Fruit fly (Drosophila melanogaster) whole organism, embryonic: Measurements from ENCODE around the gene dsf.

Source experiments
- CG11560 ChIP-seq: fragments of 200-800 bp; sonication (Bioruptor generic); IDR thresholded peaks from 3 replicates; pipeline ENCODE4 v1.3.6; 2022; ENCODE audit warnings: missing biosample characterization, missing genetic modification characterization
- CG12155 ChIP-seq: fragments of 200-800 bp; sonication (Bioruptor generic); optimal IDR thresholded peaks from 3 replicates; lab custom pipeline; 2016; ENCODE audit warnings: missing biosample characterization, missing genetic modification characterization
- CG13894 ChIP-seq: fragments of 200-800 bp; sonication (Bioruptor generic); optimal IDR thresholded peaks from 3 replicates; lab custom pipeline; 2018; ENCODE audit warnings: missing biosample characterization, mild to moderate bottlenecking, missing genetic modification characterization, moderate library complexity
- CG17385 ChIP-seq: fragments of 200-800 bp; sonication (Bioruptor generic); optimal IDR thresholded peaks from 3 replicates; lab custom pipeline; 2018; ENCODE audit warnings: missing biosample characterization, mild to moderate bottlenecking, missing genetic modification characterization
- CG18262 ChIP-seq: fragments of 200-800 bp; optimal IDR thresholded peaks from 3 replicates; lab custom pipeline; 2019; ENCODE audit warnings: missing biosample characterization, mild to moderate bottlenecking, missing genetic modification characterization, moderate library complexity
- CG2678 ChIP-seq: fragments of 200-800 bp; sonication (Bioruptor generic); optimal IDR thresholded peaks from 3 replicates; lab custom pipeline; 2019; ENCODE audit warnings: missing biosample characterization, mild to moderate bottlenecking, missing genetic modification characterization, moderate library complexity
- CG32532 ChIP-seq: fragments of 200-800 bp; sonication (Bioruptor generic); IDR thresholded peaks from 2 replicates; pipeline ENCODE4 v1.3.6; 2022; ENCODE audit warnings: missing biosample characterization, missing genetic modification characterization
- CG4360 ChIP-seq: fragments of 200-800 bp; sonication (Bioruptor generic); IDR thresholded peaks from 2 replicates; pipeline ENCODE4 v1.3.6; 2022; ENCODE audit warnings: missing biosample characterization, missing genetic modification characterization
- CG4854 ChIP-seq: fragments of 200-800 bp; sonication (Bioruptor generic); optimal IDR thresholded peaks from 2 replicates; lab custom pipeline; 2016; ENCODE audit warnings: missing biosample characterization, missing genetic modification characterization, inconsistent platforms
- CG6175 ChIP-seq: fragments of 200-800 bp; sonication (Bioruptor generic); IDR thresholded peaks from 3 replicates; pipeline ENCODE4 v1.3.6; 2022; ENCODE audit warnings: missing biosample characterization, missing genetic modification characterization
- CG6272 ChIP-seq: fragments of 200-800 bp; sonication (Bioruptor generic); IDR thresholded peaks from 2 replicates; pipeline ENCODE4 v1.3.6; 2022; ENCODE audit warnings: missing biosample characterization, missing genetic modification characterization
- CG6689 ChIP-seq: fragments of 200-800 bp; sonication (Bioruptor generic); IDR thresholded peaks from 2 replicates; pipeline ENCODE4 v1.3.6; 2022; ENCODE audit warnings: missing biosample characterization, missing genetic modification characterization
- CG7745 ChIP-seq: fragments of 200-800 bp; sonication (Bioruptor generic); optimal IDR thresholded peaks from 2 replicates; lab custom pipeline; 2018; ENCODE audit warnings: missing biosample characterization, mild to moderate bottlenecking, missing genetic modification characterization, moderate library complexity
- CG7786 ChIP-seq: fragments of 200-800 bp; sonication (Bioruptor generic); optimal IDR thresholded peaks from 2 replicates; lab custom pipeline; 2016; ENCODE audit warnings: missing biosample characterization, missing genetic modification characterization
- CG8359 ChIP-seq: fragments of 200-800 bp; sonication (Bioruptor generic); optimal IDR thresholded peaks from 2 replicates; lab custom pipeline; 2017; ENCODE audit warnings: missing biosample characterization, mild to moderate bottlenecking, missing genetic modification characterization, borderline replicate concordance
- CG9817 ChIP-seq: fragments of 200-800 bp; sonication (Bioruptor generic); optimal IDR thresholded peaks from 2 replicates; lab custom pipeline; 2018; ENCODE audit warnings: missing biosample characterization, mild to moderate bottlenecking, missing genetic modification characterization, moderate library complexity
- CG9932 ChIP-seq: fragments of 200-800 bp; sonication (Bioruptor generic); IDR thresholded peaks from 2 replicates; pipeline ENCODE4 v1.3.6; 2022; ENCODE audit warnings: missing biosample characterization, missing genetic modification characterization
- H2.0 ChIP-seq: fragments of 200-800 bp; sonication (Bioruptor generic); IDR thresholded peaks from 2 replicates; pipeline ENCODE4 v1.3.6; 2022; ENCODE audit warnings: missing biosample characterization, missing genetic modification characterization
- Hmr ChIP-seq: fragments of 200-800 bp; sonication (Bioruptor generic); optimal IDR thresholded peaks from 3 replicates; lab custom pipeline; 2017; ENCODE audit warnings: mild to moderate bottlenecking, missing biosample characterization, missing genetic modification reagents, missing genetic modification characterization
- Lpt ChIP-seq: fragments of >200 bp; optimal IDR thresholded peaks from 2 replicates; lab custom pipeline; 2018; ENCODE audit warnings: missing biosample characterization, missing genetic modification characterization
- Mrtf ChIP-seq: fragments of 200-800 bp; sonication (Bioruptor generic); IDR thresholded peaks from 3 replicates; pipeline ENCODE4 v1.3.6; 2022; ENCODE audit warnings: missing biosample characterization, missing genetic modification characterization
- Oli ChIP-seq: fragments of 200-800 bp; sonication (Bioruptor generic); optimal IDR thresholded peaks from 2 replicates; lab custom pipeline; 2018; ENCODE audit warnings: missing biosample characterization, mild to moderate bottlenecking, missing genetic modification characterization, moderate library complexity
- PHDP ChIP-seq: fragments of 200-800 bp; sonication (Bioruptor generic); optimal IDR thresholded peaks from 3 replicates; lab custom pipeline; 2018; ENCODE audit warnings: missing biosample characterization, mild to moderate bottlenecking, missing genetic modification characterization, moderate library complexity
- Stat92E ChIP-seq, 3 experiments: fragments of >200 bp in 2 of 3; fragments of 200-800 bp in 1 of 3; sonication (Bioruptor generic) in 1 of 3; optimal IDR thresholded peaks; 2 replicates each; lab custom pipeline; 2017 to 2019; ENCODE audit warnings: missing biosample characterization in 3 of 3, missing genetic modification characterization in 3 of 3, mild to moderate bottlenecking in 1 of 3, moderate library complexity in 1 of 3
- TFAM ChIP-seq: fragments of 200-800 bp; sonication (Bioruptor generic); optimal IDR thresholded peaks from 2 replicates; lab custom pipeline; 2017; ENCODE audit warnings: missing biosample characterization, missing genetic modification characterization, inconsistent platforms
- Taf1 ChIP-seq: fragments of 200-800 bp; sonication (Bioruptor generic); IDR thresholded peaks from 2 replicates; pipeline ENCODE4 v1.3.6; 2022; ENCODE audit warnings: missing biosample characterization, missing genetic modification characterization
- Usf ChIP-seq: fragments of 200-800 bp; sonication (Bioruptor generic); optimal IDR thresholded peaks from 2 replicates; lab custom pipeline; 2017; ENCODE audit warnings: missing genotype, missing biosample characterization, missing genetic modification characterization
- YL-1 ChIP-seq: fragments of 200-800 bp; sonication (Bioruptor generic); optimal IDR thresholded peaks from 3 replicates; lab custom pipeline; 2017; ENCODE audit warnings: missing biosample characterization, mild to moderate bottlenecking, missing genetic modification characterization
- ap ChIP-seq: fragments of 200-800 bp; sonication (Bioruptor generic); IDR thresholded peaks from 2 replicates; pipeline ENCODE4 v1.3.6; 2022; ENCODE audit warnings: missing biosample characterization, missing genetic modification characterization
- az2 ChIP-seq: fragments of 200-800 bp; sonication (Bioruptor generic); optimal IDR thresholded peaks from 3 replicates; lab custom pipeline; 2016; ENCODE audit warnings: missing biosample characterization, missing genetic modification characterization
- bsh ChIP-seq, 2 experiments: fragments of 200-800 bp; sonication (Bioruptor generic); optimal IDR thresholded peaks; 2 replicates each; lab custom pipeline; 2017 to 2018; ENCODE audit warnings: mild to moderate bottlenecking in 2 of 2, missing biosample characterization in 2 of 2, missing genetic modification characterization in 2 of 2, moderate library complexity in 1 of 2
- cg ChIP-seq: fragments of 200-800 bp; sonication (Bioruptor generic); optimal IDR thresholded peaks from 3 replicates; lab custom pipeline; 2019; ENCODE audit warnings: missing biosample characterization, mild to moderate bottlenecking, missing genetic modification characterization, moderate library complexity
- dati ChIP-seq: fragments of 200-800 bp; sonication (Bioruptor generic); IDR thresholded peaks from 2 replicates; pipeline ENCODE4 v1.3.6; 2022; ENCODE audit warnings: missing biosample characterization, missing genetic modification characterization
- disco-r ChIP-seq: fragments of 200-800 bp; sonication (Bioruptor generic); optimal IDR thresholded peaks from 2 replicates; lab custom pipeline; 2016; ENCODE audit warnings: missing biosample characterization, missing genetic modification characterization
- dmrt99B ChIP-seq: fragments of 200-800 bp; sonication (Bioruptor generic); optimal IDR thresholded peaks from 2 replicates; lab custom pipeline; 2018; ENCODE audit warnings: missing biosample characterization, mild to moderate bottlenecking, missing genetic modification characterization, moderate library complexity
- gcm2 ChIP-seq: fragments of 200-800 bp; sonication (Bioruptor generic); optimal IDR thresholded peaks from 2 replicates; lab custom pipeline; 2016; ENCODE audit warnings: missing biosample characterization, missing genetic modification characterization
- gsb-n ChIP-seq: fragments of 200-800 bp; sonication (Bioruptor generic); optimal IDR thresholded peaks from 3 replicates; lab custom pipeline; 2018; ENCODE audit warnings: missing biosample characterization, mild to moderate bottlenecking, missing genetic modification characterization
- her ChIP-seq: fragments of 200-800 bp; sonication (Bioruptor generic); optimal IDR thresholded peaks from 2 replicates; lab custom pipeline; 2016; ENCODE audit warnings: missing biosample characterization, missing genetic modification characterization
- jigr1 ChIP-seq: fragments of 200-800 bp; sonication (Bioruptor generic); IDR thresholded peaks from 3 replicates; pipeline ENCODE4 v1.3.6; 2022; ENCODE audit warnings: missing biosample characterization, missing genetic modification characterization
- otp ChIP-seq: fragments of 200-800 bp; sonication (Bioruptor generic); IDR thresholded peaks from 3 replicates; pipeline ENCODE4, ENCODE4 v1.3.6; 2022; ENCODE audit warnings: missing biosample characterization, missing genetic modification characterization
- p53 ChIP-seq: fragments of 200-800 bp; sonication (Bioruptor generic); optimal IDR thresholded peaks from 2 replicates; lab custom pipeline; 2016; ENCODE audit warnings: missing biosample characterization, missing genetic modification characterization
- pros ChIP-seq: fragments of 200-800 bp; sonication (Bioruptor generic); optimal IDR thresholded peaks from 3 replicates; lab custom pipeline; 2019; ENCODE audit warnings: missing biosample characterization, mild to moderate bottlenecking, missing genetic modification characterization, moderate library complexity
- psq ChIP-seq: fragments of 200-800 bp; sonication (Bioruptor generic); optimal IDR thresholded peaks from 2 replicates; lab custom pipeline; 2017; ENCODE audit warnings: missing biosample characterization, missing genetic modification characterization
- pum ChIP-seq: fragments of 200-800 bp; sonication (Bioruptor generic); optimal IDR thresholded peaks from 2 replicates; lab custom pipeline; 2016; ENCODE audit warnings: missing biosample characterization, missing genetic modification characterization
- shn ChIP-seq: fragments of 200-800 bp; sonication (Bioruptor generic); optimal IDR thresholded peaks from 3 replicates; lab custom pipeline; 2016; ENCODE audit warnings: missing biosample characterization, missing genetic modification characterization
- sim ChIP-seq: fragments of 200-800 bp; sonication (Bioruptor generic); IDR thresholded peaks from 2 replicates; pipeline ENCODE4 v1.3.6; 2022; ENCODE audit warnings: missing biosample characterization, missing genetic modification characterization
- so ChIP-seq: fragments of 200-800 bp; sonication (Bioruptor generic); IDR thresholded peaks from 3 replicates; pipeline ENCODE4 v1.3.6; 2022; ENCODE audit warnings: missing biosample characterization, missing genetic modification characterization
- stwl ChIP-seq: fragments of 200-800 bp; sonication (Bioruptor generic); optimal IDR thresholded peaks from 3 replicates; lab custom pipeline; 2018; ENCODE audit warnings: missing biosample characterization, mild to moderate bottlenecking, missing genetic modification characterization, moderate library complexity
- unc-4 ChIP-seq: fragments of 200-800 bp; sonication (Bioruptor generic); IDR thresholded peaks from 2 replicates; pipeline ENCODE4 v1.3.6; 2022; ENCODE audit warnings: missing biosample characterization, missing genetic modification characterization; ENCODE audit not compliant: partially characterized antibody
- unpg ChIP-seq: fragments of 200-800 bp; sonication (Bioruptor generic); optimal IDR thresholded peaks from 3 replicates; lab custom pipeline; 2018; ENCODE audit warnings: missing biosample characterization, mild to moderate bottlenecking, missing genetic modification characterization, moderate library complexity
- yki ChIP-seq: fragments of >200 bp; optimal IDR thresholded peaks from 3 replicates; lab custom pipeline; 2018

The dsf gene

DNA sequence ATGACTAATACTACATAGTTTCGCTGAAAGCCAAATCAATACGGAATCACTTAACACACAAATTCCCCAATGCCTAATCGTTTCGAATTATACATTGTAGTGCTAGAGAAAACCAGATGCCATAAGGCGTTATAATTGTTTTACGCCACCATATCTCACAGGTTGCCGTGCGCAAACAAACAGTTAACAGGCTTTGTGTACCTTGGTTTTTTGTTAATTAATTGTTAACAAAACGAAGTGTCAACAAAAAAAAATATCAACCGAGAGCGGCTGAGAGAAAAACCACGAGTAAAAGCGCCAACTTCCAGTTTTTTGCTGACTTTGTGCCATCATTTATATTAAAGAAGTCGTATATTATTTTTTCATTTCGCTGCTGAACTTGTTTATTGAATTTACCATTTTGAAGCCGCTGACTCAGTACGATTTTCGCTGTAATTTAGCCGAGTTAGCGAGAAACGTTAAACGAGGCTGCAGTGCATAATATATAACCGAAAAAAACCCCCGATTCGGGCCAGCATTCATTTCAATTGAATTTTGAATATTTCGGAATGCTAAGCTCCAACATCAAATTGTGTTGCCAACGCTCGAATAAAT is 49.2 kb upstream of the dsf start (continued):
- no peak for TF ChIP-seq Usf
- TF ChIP-seq bsh (GFP tag; optimal IDR thresholded peaks at IDR 0.05; lab: Kevin White, UChicago) = no peak
- TF ChIP-seq CG18262 (tag; lab: Kevin White, UChicago) = no peak
- TF ChIP-seq Oli = no peak
- no peak for TF ChIP-seq CG7786
- no peak for TF ChIP-seq Taf1 (GFP tag; lab: Robert Waterston, UW)
- TF ChIP-seq CG8359 (GFP tag; lab: Kevin White, UChicago) = no peak
- peak; percentile 66 for TF ChIP-seq unpg (GFP tag; lab: Kevin White, UChicago)
- no peak for TF ChIP-seq ap (GFP tag; lab: Robert Waterston, UW)
- TF ChIP-seq unc-4 (GFP tag; lab: Robert Waterston, UW) = no peak
- peak; percentile 2 for TF ChIP-seq her
- 0 out of 2 replicates have a peak, but pooled peaks have one; percentile 33 for TF ChIP-seq CG9932
- no peak for TF ChIP-seq TFAM (GFP tag; lab: Kevin White, UChicago)
- no peak for TF ChIP-seq cg (GFP tag; lab: Kevin White, UChicago)
- TF ChIP-seq CG9817 (tag; lab: Kevin White, UChicago) = peak; percentile 57
- no peak for TF ChIP-seq CG7745 (tag; lab: Kevin White, UChicago)
- no peak for TF ChIP-seq yki (lab: Kevin White, UChicago)
- peak; percentile 29 for TF ChIP-seq CG13894 (tag; lab: Kevin White, UChicago)
- TF ChIP-seq Lpt (GFP tag; lab: Kevin White, UChicago) = no peak
- TF ChIP-seq Mrtf (GFP tag; lab: Robert Waterston, UW) = no peak
- 0 out of 3 replicates have a peak, but pooled peaks have one; percentile 44 for TF ChIP-seq otp (GFP tag; lab: Robert Waterston, UW)
- peak; percentile 15 for TF ChIP-seq YL-1
- TF ChIP-seq shn (GFP tag; lab: Kevin White, UChicago) = no peak
- TF ChIP-seq so (GFP tag; lab: Robert Waterston, UW) = no peak
- peak; percentile 67 for TF ChIP-seq CG2678 (tag; lab: Kevin White, UChicago)
- no peak for TF ChIP-seq Stat92E (GFP tag; optimal IDR thresholded peaks at IDR 0.05; lab: Kevin White, UChicago)
- no peak for TF ChIP-seq sim
- TF ChIP-seq CG6272 (GFP tag; lab: Robert Waterston, UW) = no peak
- no peak for TF ChIP-seq gcm2 (GFP tag; lab: Kevin White, UChicago)
- TF ChIP-seq dati (GFP tag; lab: Robert Waterston, UW) = no peak
- TF ChIP-seq H2.0 (GFP tag; lab: Robert Waterston, UW) = no peak
- no peak for TF ChIP-seq pum
- TF ChIP-seq pros (GFP tag; lab: Kevin White, UChicago) = no peak
- TF ChIP-seq CG6689 (GFP tag; lab: Robert Waterston, UW) = no peak
- TF ChIP-seq Hmr = peak; percentile 78
- no peak for TF ChIP-seq disco-r (GFP tag; lab: Kevin White, UChicago)
- peak; percentile 44 for TF ChIP-seq CG17385 (GFP tag; lab: Kevin White, UChicago)
- TF ChIP-seq psq (GFP tag; lab: Kevin White, UChicago) = no peak
- no peak for TF ChIP-seq az2 (GFP tag; lab: Kevin White, UChicago)
- TF ChIP-seq CG12155 (GFP tag; lab: Kevin White, UChicago) = no peak
- TF ChIP-seq stwl = no peak
- no peak for TF ChIP-seq CG6175 (GFP tag; lab: Robert Waterston, UW)
- TF ChIP-seq gsb-n (tag; lab: Kevin White, UChicago) = no peak
- TF ChIP-seq CG32532 = no peak
- TF ChIP-seq dmrt99B = peak; percentile 20
- peak; percentile 5 for TF ChIP-seq CG4854
- no peak for TF ChIP-seq CG11560 (tag; lab: Robert Waterston, UW)
- TF ChIP-seq p53 = no peak
- peak; percentile 79 for TF ChIP-seq PHDP (tag; lab: Kevin White, UChicago)
- no peak for TF ChIP-seq CG4360
- no peak for TF ChIP-seq jigr1 (GFP tag; lab: Robert Waterston, UW)
